Comparison of ENCODE assay signal across 1 fruit fly cellular context in genomic region chr3R:4360668-4361110, dm6.
TF ChIP-seq lines count a peak whose summit lies in the region.

No protein-coding gene starts in this region.

TF ChIP-seq in whole organism, embryonic, 481 proteins besides CTCF, POLR2A, EP300 and RAD21 (continued from another document):
- 0 out of 2 replicates have a peak, but pooled peaks have one; percentile 19 for TF ChIP-seq amos (GFP tag; IDR thresholded peaks at IDR 0.05; lab: Robert Waterston, UW; ENCODE audit: partially characterized antibody)
- no peak for TF ChIP-seq vvl (GFP tag; IDR thresholded peaks at IDR 0.05; lab: Robert Waterston, UW)
- TF ChIP-seq yki (optimal IDR thresholded peaks at IDR 0.05; lab: Kevin White, UChicago) = peak; percentile 27
- no peak for TF ChIP-seq Xrp1 (GFP tag; IDR thresholded peaks at IDR 0.05; lab: Robert Waterston, UW)
- no peak for TF ChIP-seq Dad (GFP tag; optimal IDR thresholded peaks at IDR 0.05; lab: Kevin White, UChicago)
- peak; percentile 55 for TF ChIP-seq Hmr (GFP tag; optimal IDR thresholded peaks at IDR 0.05; lab: Kevin White, UChicago)
- TF ChIP-seq so (GFP tag; IDR thresholded peaks at IDR 0.05; lab: Robert Waterston, UW) = 0 out of 3 replicates have a peak, but pooled peaks have one; percentile 31
TF ChIP-seq in whole organism, embryonic: peak in this region for 48.
